Worm (Caenorhabditis elegans) whole organism, L1 larva: ENCODE results near the gene slc-28.1.

Source experiments
- Y116A8C.19 ChIP-seq: sonication (generic microtip); optimal IDR thresholded peaks from 2 replicates; lab custom pipeline; 2016; ENCODE audit warnings: missing compliant biosample characterization, missing genetic modification characterization, borderline replicate concordance
- ama-1 ChIP-seq: fragments of 150-350 bp; optimal IDR thresholded peaks from 2 replicates; lab custom pipeline; 2014
- efl-3 ChIP-seq: fragments of 200-800 bp; sonication (Bioruptor generic); optimal IDR thresholded peaks from 2 replicates; lab custom pipeline; 2018; ENCODE audit warnings: mild to moderate bottlenecking, missing genetic modification characterization, missing compliant biosample characterization
- egl-27 ChIP-seq, 2 experiments: fragments of 150-350 bp in 1 of 2; sonication (generic microtip); optimal IDR thresholded peaks; 3 replicates each; lab custom pipeline; 2017 to 2018; ENCODE audit warnings: missing biosample characterization in 2 of 2, missing genetic modification characterization in 2 of 2, missing genetic modification reagents in 2 of 2
- fkh-10 ChIP-seq: sonication (generic microtip); optimal IDR thresholded peaks from 2 replicates; lab custom pipeline; 2017; ENCODE audit warnings: missing biosample characterization, missing genetic modification reagents, missing genetic modification characterization
- mdl-1 ChIP-seq, 2 experiments: fragments of 150-350 bp; optimal IDR thresholded peaks; 2 replicates each; lab custom pipeline; 2014 to 2017; ENCODE audit warnings: missing biosample characterization in 2 of 2, missing genetic modification characterization in 2 of 2, inconsistent platforms in 1 of 2
- nhr-237 ChIP-seq: fragments of 150-350 bp; optimal IDR thresholded peaks from 2 replicates; lab custom pipeline; 2014; ENCODE audit warnings: missing biosample characterization, missing genetic modification characterization
- nhr-71 ChIP-seq: sonication (generic microtip); optimal IDR thresholded peaks from 2 replicates; lab custom pipeline; 2016; ENCODE audit warnings: mild to moderate bottlenecking, missing genetic modification characterization, moderate library complexity, missing compliant biosample characterization
- nhr-76 ChIP-seq: sonication (generic microtip); optimal IDR thresholded peaks from 2 replicates; lab custom pipeline; 2017; ENCODE audit warnings: missing biosample characterization, missing genetic modification characterization
- skn-1 ChIP-seq: fragments of 150-350 bp; optimal IDR thresholded peaks from 2 replicates; lab custom pipeline; 2014; ENCODE audit warnings: missing biosample characterization, missing genetic modification characterization
- snpc-4 ChIP-seq: fragments of 150-350 bp; optimal IDR thresholded peaks from 2 replicates; lab custom pipeline; 2014; ENCODE audit warnings: missing biosample characterization, missing genetic modification characterization
- sox-4 ChIP-seq: sonication (generic microtip); optimal IDR thresholded peaks from 2 replicates; lab custom pipeline; 2016; ENCODE audit warnings: missing genetic modification characterization, missing compliant biosample characterization
- unc-62 ChIP-seq: fragments of 150-350 bp; optimal IDR thresholded peaks from 2 replicates; lab custom pipeline; 2014; ENCODE audit warnings: missing biosample characterization, missing genetic modification reagents, missing genetic modification characterization

DNA sequence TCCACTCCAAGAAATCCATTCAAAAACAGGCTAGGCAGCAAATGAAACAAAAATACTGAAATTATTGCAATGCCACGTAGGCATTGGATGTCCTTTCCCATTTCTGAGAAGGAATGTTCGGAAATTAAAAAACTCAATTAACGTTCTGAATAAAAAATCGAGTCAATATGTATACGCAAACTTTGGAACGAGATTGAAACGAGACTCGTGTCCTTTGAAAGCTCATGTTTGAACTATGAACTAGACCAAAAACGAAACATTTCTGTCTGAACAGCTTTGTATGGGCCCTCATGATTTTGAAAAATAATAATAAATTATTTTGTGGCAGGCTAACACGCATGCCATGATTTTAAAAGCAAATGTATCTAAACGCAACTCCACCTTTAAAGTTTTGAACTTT lies 11.4 kb downstream of the slc-28.1 start, which contains the start of gene oac-2:
- TF ChIP-seq fkh-10 (no peak), skn-1 (tag; lab: Kevin White, UChicago) (no peak), Y116A8C.19 (tag; lab: Kevin White, UChicago) (no peak), mdl-1 (tag; optimal IDR thresholded peaks at IDR 0.05; lab: Kevin White, UChicago) (no peak), nhr-76 (no peak), unc-62 (GFP tag; lab: Kevin White, UChicago) (no peak), ama-1 (lab: Kevin White, UChicago) (no peak), nhr-71 (tag; lab: Kevin White, UChicago) (no peak), efl-3 (GFP tag; lab: Kevin White, UChicago) (no peak), nhr-237 (tag; lab: Kevin White, UChicago) (no peak), sox-4 (no peak), snpc-4 (tag; lab: Kevin White, UChicago) (no peak), egl-27 (tag; optimal IDR thresholded peaks at IDR 0.05; lab: Kevin White, UChicago) (no peak)
